Worm (Caenorhabditis elegans) whole organism, L4 larva: Measurements from ENCODE around the gene F31B12.3.

ENCODE experiments used
- D1046.2 ChIP-seq: fragments of 200-800 bp; sonication (Bioruptor generic); IDR thresholded peaks from 2 replicates; pipeline ENCODE4 v1.3.6; 2022; ENCODE audit warnings: missing genetic modification characterization, missing compliant biosample characterization
- F37D6.2 ChIP-seq: sonication (generic microtip); optimal IDR thresholded peaks from 2 replicates; lab custom pipeline; 2016; ENCODE audit warnings: mild to moderate bottlenecking, missing genetic modification characterization, missing compliant biosample characterization
- Y5F2A.4 ChIP-seq: fragments of 200-800 bp; sonication (Bioruptor generic); optimal IDR thresholded peaks from 2 replicates; lab custom pipeline; 2018; ENCODE audit warnings: mild to moderate bottlenecking, missing genetic modification characterization, missing compliant biosample characterization
- Y75B8A.6 ChIP-seq: fragments of 200-800 bp; sonication (Bioruptor generic); IDR thresholded peaks from 2 replicates; pipeline ENCODE4 v1.3.6; 2022; ENCODE audit warnings: missing genetic modification reagents, missing genetic modification characterization, missing compliant biosample characterization
- ama-1 ChIP-seq: fragments of 150-350 bp; optimal IDR thresholded peaks from 2 replicates; lab custom pipeline; 2014; ENCODE audit warnings: inconsistent platforms, mixed read lengths
- attf-4 ChIP-seq: sonication (generic microtip); optimal IDR thresholded peaks from 3 replicates; lab custom pipeline; 2017; ENCODE audit warnings: missing biosample characterization, missing genetic modification characterization
- ceh-20 ChIP-seq: fragments of 200-800 bp; sonication (Bioruptor generic); IDR thresholded peaks from 2 replicates; pipeline ENCODE4 v1.3.6; 2022; ENCODE audit warnings: missing genetic modification reagents, missing genetic modification characterization, missing compliant biosample characterization
- ceh-32 ChIP-seq: sonication (generic microtip); optimal IDR thresholded peaks from 2 replicates; lab custom pipeline; 2016; ENCODE audit warnings: mild to moderate bottlenecking, missing genetic modification characterization, missing compliant biosample characterization; ENCODE audit not compliant: poor library complexity
- ceh-62 ChIP-seq: sonication (generic microtip); optimal IDR thresholded peaks from 2 replicates; lab custom pipeline; 2017; ENCODE audit warnings: missing biosample characterization, missing genetic modification characterization
- ceh-82 ChIP-seq: sonication (generic microtip); optimal IDR thresholded peaks from 2 replicates; lab custom pipeline; 2017; ENCODE audit warnings: missing biosample characterization, missing genetic modification characterization
- daf-12 ChIP-seq: fragments of 150-350 bp; optimal IDR thresholded peaks from 2 replicates; lab custom pipeline; 2014; ENCODE audit warnings: missing biosample characterization, missing genetic modification reagents, missing genetic modification characterization
- dpl-1 ChIP-seq: fragments of 150-350 bp; optimal IDR thresholded peaks from 2 replicates; lab custom pipeline; 2014; ENCODE audit warnings: missing biosample characterization, missing genetic modification reagents, missing genetic modification characterization
- dve-1 ChIP-seq: sonication (generic microtip); optimal IDR thresholded peaks from 2 replicates; lab custom pipeline; 2017; ENCODE audit warnings: antibody characterized with exemption, mild to moderate bottlenecking, missing genetic modification characterization, missing compliant biosample characterization; ENCODE audit not compliant: insufficient read depth
- fkh-10 ChIP-seq: fragments of 150-350 bp; optimal IDR thresholded peaks from 2 replicates; lab custom pipeline; 2014; ENCODE audit warnings: missing biosample characterization, missing genetic modification reagents, missing genetic modification characterization
- jun-1 ChIP-seq: fragments of 150-350 bp; optimal IDR thresholded peaks from 2 replicates; lab custom pipeline; 2014; ENCODE audit warnings: missing biosample characterization, missing genetic modification reagents, missing genetic modification characterization
- lin-1 ChIP-seq: fragments of 200-800 bp; sonication (Bioruptor generic); IDR thresholded peaks from 2 replicates; pipeline ENCODE4 v1.3.6; 2022; ENCODE audit warnings: missing genetic modification reagents, missing genetic modification characterization, missing compliant biosample characterization
- lin-38 ChIP-seq: fragments of 200-800 bp; sonication (Bioruptor generic); IDR thresholded peaks from 2 replicates; pipeline ENCODE4 v1.3.6; 2022; ENCODE audit warnings: missing genetic modification reagents, missing genetic modification characterization, missing compliant biosample characterization
- lin-39 ChIP-seq: fragments of 150-350 bp; optimal IDR thresholded peaks from 2 replicates; lab custom pipeline; 2014; ENCODE audit warnings: missing biosample characterization, missing genetic modification reagents, missing genetic modification characterization
- lsy-2 ChIP-seq, 2 experiments: fragments of 150-350 bp in 1 of 2; sonication (generic microtip) in 1 of 2; optimal IDR thresholded peaks; 2 replicates each; lab custom pipeline; 2014 to 2017; ENCODE audit warnings: missing biosample characterization in 2 of 2, missing genetic modification characterization in 2 of 2
- madf-5 ChIP-seq, 2 experiments: fragments of 200-800 bp; sonication (Bioruptor generic); IDR thresholded peaks; 2 replicates each; pipeline ENCODE4 v1.3.6; 2022; ENCODE audit warnings: missing compliant biosample characterization in 2 of 2, missing genetic modification characterization in 2 of 2
- madf-9 ChIP-seq: fragments of 200-800 bp; sonication (Bioruptor generic); conservative IDR thresholded peaks from 2 replicates; pipeline ENCODE4 v1.3.6; 2022; ENCODE audit warnings: missing genetic modification reagents, missing genetic modification characterization, missing compliant biosample characterization
- nhr-102 ChIP-seq: sonication (generic microtip); optimal IDR thresholded peaks from 2 replicates; lab custom pipeline; 2016; ENCODE audit warnings: mild to moderate bottlenecking, missing genetic modification characterization, moderate library complexity, missing compliant biosample characterization
- nhr-237 ChIP-seq: sonication (generic microtip); optimal IDR thresholded peaks from 2 replicates; lab custom pipeline; 2017; ENCODE audit warnings: missing biosample characterization, missing genetic modification characterization
- nhr-28 ChIP-seq: fragments of 150-350 bp; optimal IDR thresholded peaks from 2 replicates; lab custom pipeline; 2014; ENCODE audit warnings: missing biosample characterization, missing genetic modification characterization
- nhr-77 ChIP-seq: fragments of 150-350 bp; optimal IDR thresholded peaks from 2 replicates; lab custom pipeline; 2014; ENCODE audit warnings: missing biosample characterization, missing genetic modification characterization
- pha-4 ChIP-seq, 2 experiments: fragments of 150-350 bp in 1 of 2; fragments of 200-800 bp in 1 of 2; sonication (Bioruptor generic) in 1 of 2; IDR thresholded peaks in 1 of 2; optimal IDR thresholded peaks in 1 of 2; 2 replicates each; pipeline versions ENCODE4 v1.3.6 to Lab custom; 2014 to 2022; ENCODE audit warnings: missing genetic modification characterization in 2 of 2, missing genetic modification reagents in 2 of 2, missing biosample characterization in 1 of 2, missing compliant biosample characterization in 1 of 2
- pqm-1 ChIP-seq: sonication (generic microtip); optimal IDR thresholded peaks from 2 replicates; lab custom pipeline; 2017; ENCODE audit warnings: missing biosample characterization, missing genetic modification characterization
- snpc-4 ChIP-seq: fragments of 150-350 bp; optimal IDR thresholded peaks from 2 replicates; lab custom pipeline; 2014; ENCODE audit warnings: missing biosample characterization, missing genetic modification characterization
- spr-1 ChIP-seq: sonication (generic microtip); optimal IDR thresholded peaks from 2 replicates; lab custom pipeline; 2016; ENCODE audit warnings: mild to moderate bottlenecking, missing genetic modification characterization, missing compliant biosample characterization
- spr-3 ChIP-seq: fragments of 200-800 bp; sonication (Bioruptor generic); optimal IDR thresholded peaks from 2 replicates; lab custom pipeline; 2018; ENCODE audit warnings: mild to moderate bottlenecking, missing genetic modification characterization, missing compliant biosample characterization
- tag-97 ChIP-seq: fragments of 200-800 bp; sonication (Bioruptor generic); IDR thresholded peaks from 2 replicates; pipeline ENCODE4 v1.3.6; 2022; ENCODE audit warnings: missing genetic modification characterization, missing compliant biosample characterization
- tra-1 ChIP-seq: fragments of 200-800 bp; sonication (Bioruptor generic); IDR thresholded peaks from 2 replicates; pipeline ENCODE4 v1.3.6; 2022; ENCODE audit warnings: missing genetic modification reagents, missing genetic modification characterization, missing compliant biosample characterization
- unc-39 ChIP-seq: sonication (generic microtip); optimal IDR thresholded peaks from 2 replicates; lab custom pipeline; 2017; ENCODE audit warnings: missing biosample characterization, missing genetic modification characterization
- unc-62 ChIP-seq, 3 experiments: fragments of 150-350 bp in 1 of 3; sonication (generic microtip); optimal IDR thresholded peaks in 2 of 3; peaks in 1 of 3; 1 replicate in 1 of 3; 2 replicates in 2 of 3; lab custom pipeline; 2014 to 2017; ENCODE audit warnings: missing biosample characterization in 3 of 3, missing genetic modification characterization in 3 of 3, missing genetic modification reagents in 3 of 3, missing genotype in 1 of 3
- vab-7 ChIP-seq: fragments of 200-800 bp; sonication (Bioruptor generic); IDR thresholded peaks from 2 replicates; pipeline ENCODE4 v1.3.6; 2022; ENCODE audit warnings: missing genetic modification reagents, missing genetic modification characterization, missing compliant biosample characterization
- zfp-3 ChIP-seq: fragments of 200-800 bp; sonication (Bioruptor generic); conservative IDR thresholded peaks from 2 replicates; pipeline ENCODE4 v1.3.6; 2022; ENCODE audit warnings: missing genetic modification reagents, missing genetic modification characterization, missing compliant biosample characterization
- zip-2 ChIP-seq: fragments of 150-350 bp; optimal IDR thresholded peaks from 2 replicates; lab custom pipeline; 2014; ENCODE audit warnings: missing biosample characterization, missing genetic modification characterization
- ztf-11 ChIP-seq: fragments of 150-350 bp; optimal IDR thresholded peaks from 2 replicates; lab custom pipeline; 2014; ENCODE audit warnings: missing biosample characterization, missing genetic modification characterization

Gene F31B12.3

DNA sequence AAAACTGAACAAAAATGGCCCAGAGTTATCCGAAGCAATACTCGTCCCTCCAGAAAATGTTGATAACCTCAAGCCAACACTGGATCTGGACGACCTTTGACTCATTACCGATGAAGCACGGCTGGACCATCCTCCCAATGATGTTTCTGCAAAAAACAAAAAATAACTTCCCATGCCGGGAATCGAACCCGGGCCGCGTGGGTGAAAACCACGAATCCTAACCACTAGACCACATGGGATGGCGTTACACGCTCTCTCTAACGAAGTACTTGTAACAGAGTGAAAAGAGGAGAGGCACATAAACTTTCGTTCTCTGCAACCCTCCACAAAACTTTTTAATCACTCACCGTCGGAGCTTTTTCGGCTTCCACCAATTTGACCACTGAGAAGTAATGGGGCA, 749 bp upstream of the F31B12.3 start (continued):
- TF ChIP-seq pha-4 (GFP tag; IDR thresholded peaks at IDR 0.05; lab: Robert Waterston, UW) (peak; percentile 87; the same call in 1 of the 2 replicates), pha-4 (tag; optimal IDR thresholded peaks at IDR 0.05; lab: Kevin White, UChicago) (no peak), lin-39 (no peak), dve-1 (tag; lab: Kevin White, UChicago) (no peak), unc-62 (GFP tag; optimal IDR thresholded peaks at IDR 0.05 in 1 of 2; lab: Kevin White, UChicago) (peak in 1 of 2 experiments; percentile 65), unc-62 (tag; optimal IDR thresholded peaks at IDR 0.05; lab: Kevin White, UChicago) (no peak), vab-7 (GFP tag; lab: Robert Waterston, UW) (peak; percentile 86), madf-9 (peak; percentile 55; the same call in 1 of the 2 replicates), attf-4 (no peak), lsy-2 (tag; optimal IDR thresholded peaks at IDR 0.05; lab: Kevin White, UChicago) (no peak), spr-1 (peak; percentile 49)

DNA sequence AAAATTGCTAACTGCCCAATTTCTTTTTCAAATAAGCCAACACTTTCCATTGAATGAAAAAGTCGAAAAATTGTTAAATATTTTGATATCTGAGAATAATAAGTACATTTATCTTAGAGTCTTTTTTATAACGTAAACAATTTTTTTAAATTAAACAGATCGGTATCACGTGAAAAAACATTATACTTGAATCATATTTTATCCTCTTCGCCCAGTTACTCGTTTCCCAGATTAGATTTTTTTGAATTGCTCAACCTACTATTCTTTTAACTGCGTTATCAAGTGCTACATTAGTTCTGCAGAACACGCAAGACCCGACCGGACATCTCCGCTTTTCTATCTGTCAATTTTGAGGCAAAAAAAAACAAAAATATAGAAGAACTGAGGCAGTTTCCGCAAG, 16.0 kb downstream of the F31B12.3 start, which contains the start of gene F31B12.4:
Gene F31B12.4, plus strand, starts transcription at position 301 of the 400 bp plus-strand sequence.
- no peak for TF ChIP-seq lin-1 (GFP tag; lab: Robert Waterston, UW)
- no peak for TF ChIP-seq ceh-20 (GFP tag; lab: Robert Waterston, UW)
- TF ChIP-seq ztf-11 (tag; lab: Kevin White, UChicago) = no peak
- TF ChIP-seq nhr-237 (tag; lab: Kevin White, UChicago) = no peak
- no peak for TF ChIP-seq fkh-10
- no peak for TF ChIP-seq jun-1
- no peak for TF ChIP-seq F37D6.2 (tag; lab: Kevin White, UChicago)
- TF ChIP-seq D1046.2 (GFP tag; lab: Robert Waterston, UW) = no peak
- TF ChIP-seq dpl-1 (GFP tag; lab: Kevin White, UChicago) = no peak
- no peak for TF ChIP-seq tag-97 (GFP tag; lab: Robert Waterston, UW)
- no peak for TF ChIP-seq daf-12 (tag; lab: Kevin White, UChicago)
- no peak for TF ChIP-seq zfp-3 (GFP tag; lab: Robert Waterston, UW)

DNA sequence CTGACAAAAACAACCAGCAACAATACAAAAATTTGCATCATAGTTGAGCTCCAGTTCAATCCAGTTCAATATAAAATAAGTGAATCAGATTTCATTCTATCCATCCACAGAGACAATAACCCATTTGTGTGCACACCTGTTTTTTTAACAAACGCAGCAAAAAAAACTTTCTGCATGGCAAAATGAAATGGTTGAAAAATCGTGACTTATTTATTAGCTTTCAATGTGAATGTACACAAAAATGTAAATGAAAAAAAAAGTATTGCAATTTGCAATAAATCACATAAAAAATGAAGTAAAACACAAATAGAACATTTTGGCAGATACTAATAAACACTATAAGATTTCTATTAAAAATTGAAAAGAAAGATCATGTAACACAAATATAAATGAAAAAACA, 25.8 kb downstream of the F31B12.3 start, which contains the start of gene T05A10.6:
Gene T05A10.6, minus strand, starts transcription at position 101 of the 400 bp plus-strand sequence.
- TF ChIP-seq spr-3 (no peak), D1046.2 (GFP tag; lab: Robert Waterston, UW) (no peak), lin-38 (GFP tag; lab: Robert Waterston, UW) (no peak), ceh-82 (no peak)

DNA sequence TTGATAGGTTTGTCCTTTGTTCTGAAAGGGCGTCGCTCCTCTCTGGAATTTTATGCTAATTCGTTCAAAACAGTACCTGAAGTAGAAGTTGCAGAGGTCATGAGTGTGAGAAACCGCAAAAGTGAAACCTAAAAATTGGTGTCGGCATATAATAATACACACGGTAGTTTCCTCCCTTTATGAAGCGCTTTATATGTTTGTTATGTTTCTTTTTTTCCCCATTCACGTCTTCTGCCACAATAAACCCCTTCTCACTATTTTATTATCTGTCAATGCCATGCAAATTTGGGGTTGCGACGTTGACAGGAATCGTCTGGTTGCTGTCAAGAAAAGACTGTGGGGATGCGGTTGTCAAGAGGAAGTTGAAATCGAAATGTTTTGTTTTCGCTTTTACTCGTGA, 28.0 kb downstream of the F31B12.3 start, which contains the start of gene vap-2:
Gene vap-2, minus strand, starts transcription at position 101 of the 400 bp plus-strand sequence.
- TF ChIP-seq nhr-102 (tag; lab: Kevin White, UChicago) = no peak
- no peak for TF ChIP-seq Y5F2A.4 (GFP tag; lab: Kevin White, UChicago)
- no peak for TF ChIP-seq ztf-11 (tag; lab: Kevin White, UChicago)
- no peak for TF ChIP-seq Y75B8A.6 (GFP tag; lab: Robert Waterston, UW)
- TF ChIP-seq nhr-28 = no peak
- TF ChIP-seq nhr-77 = no peak
- TF ChIP-seq D1046.2 (GFP tag; lab: Robert Waterston, UW) = no peak
- no peak for TF ChIP-seq tra-1 (GFP tag; lab: Robert Waterston, UW)
- no peak for TF ChIP-seq madf-5 (GFP tag; IDR thresholded peaks at IDR 0.05; lab: Robert Waterston, UW)
- no peak for TF ChIP-seq pqm-1 (tag; lab: Kevin White, UChicago)
- TF ChIP-seq snpc-4 (tag; lab: Kevin White, UChicago) = no peak

DNA sequence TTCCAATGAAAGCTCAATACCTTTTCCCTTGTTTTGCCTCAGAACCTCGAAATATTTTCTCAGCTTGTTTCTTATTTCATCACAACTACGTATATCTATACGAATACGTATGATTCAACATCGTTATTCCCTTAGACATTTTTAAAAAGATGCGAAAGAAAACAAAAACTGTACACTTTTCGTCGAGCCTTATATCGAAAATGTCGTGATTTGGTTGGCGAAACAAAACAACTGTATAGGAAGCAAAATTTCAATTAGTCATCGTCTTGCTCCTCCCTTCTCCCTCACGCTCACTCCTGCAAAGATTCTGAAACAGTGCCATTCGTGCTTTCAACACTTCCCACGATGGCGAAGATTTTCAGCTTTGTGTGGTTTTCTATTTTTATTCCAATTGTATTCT, 33.2 kb downstream of the F31B12.3 start, which contains the start of gene ttr-14:
Gene ttr-14, plus strand, starts transcription at position 301 of the 400 bp plus-strand sequence.
- TF ChIP-seq ceh-32 (tag; lab: Kevin White, UChicago) (no peak), dpl-1 (GFP tag; lab: Kevin White, UChicago) (no peak), Y75B8A.6 (GFP tag; lab: Robert Waterston, UW) (no peak), ceh-62 (no peak), unc-39 (no peak), ama-1 (lab: Kevin White, UChicago) (no peak), zip-2 (tag; lab: Kevin White, UChicago) (no peak)
- TF ChIP-seq, all 104 proteins: peak for 0
